Worm (Caenorhabditis elegans) whole organism, L2 larva: ENCODE results near the gene lim-4.

Experiments used
- F13H6.1 ChIP-seq: sonication (generic microtip); optimal IDR thresholded peaks from 2 replicates; lab custom pipeline; 2016; ENCODE audit warnings: missing genetic modification characterization, missing compliant biosample characterization
- R02D3.7 ChIP-seq: fragments of 150-350 bp; optimal IDR thresholded peaks from 2 replicates; lab custom pipeline; 2014; ENCODE audit warnings: missing biosample characterization, missing genetic modification characterization
- Y55F3AM.14 ChIP-seq: fragments of 200-800 bp; sonication (Bioruptor generic); optimal IDR thresholded peaks from 2 replicates; lab custom pipeline; 2018; ENCODE audit warnings: mild to moderate bottlenecking, missing genetic modification characterization, missing compliant biosample characterization
- alr-1 ChIP-seq: fragments of 150-350 bp; optimal IDR thresholded peaks from 2 replicates; lab custom pipeline; 2014; ENCODE audit warnings: missing biosample characterization, missing genetic modification characterization
- aly-2 ChIP-seq: fragments of 150-350 bp; optimal IDR thresholded peaks from 2 replicates; lab custom pipeline; 2014; ENCODE audit warnings: missing biosample characterization, missing genetic modification characterization
- ceh-16 ChIP-seq: fragments of 150-350 bp; optimal IDR thresholded peaks from 2 replicates; lab custom pipeline; 2014; ENCODE audit warnings: missing biosample characterization, missing genetic modification characterization
- ceh-82 ChIP-seq: fragments of 150-350 bp; optimal IDR thresholded peaks from 2 replicates; lab custom pipeline; 2014; ENCODE audit warnings: missing biosample characterization, missing genetic modification characterization
- crh-2 ChIP-seq: sonication (generic microtip); optimal IDR thresholded peaks from 2 replicates; lab custom pipeline; 2017; ENCODE audit warnings: missing biosample characterization, missing genetic modification characterization
- egl-27 ChIP-seq: sonication (generic microtip); optimal IDR thresholded peaks from 3 replicates; lab custom pipeline; 2017; ENCODE audit warnings: missing biosample characterization, missing genetic modification reagents, missing genetic modification characterization
- fos-1 ChIP-seq: fragments of 150-350 bp; optimal IDR thresholded peaks from 2 replicates; lab custom pipeline; 2014; ENCODE audit warnings: missing biosample characterization, missing genetic modification characterization
- gmeb-1 ChIP-seq: fragments of 150-350 bp; optimal IDR thresholded peaks from 2 replicates; lab custom pipeline; 2014; ENCODE audit warnings: missing biosample characterization, missing genetic modification characterization
- lin-11 ChIP-seq: fragments of 150-350 bp; sonication (generic microtip); optimal IDR thresholded peaks from 2 replicates; lab custom pipeline; 2014; ENCODE audit warnings: missing biosample characterization, missing genetic modification characterization, inconsistent platforms, mixed read lengths
- lsy-2 ChIP-seq, 2 experiments: fragments of 150-350 bp in 1 of 2; sonication (generic microtip) in 1 of 2; optimal IDR thresholded peaks; 2 replicates each; lab custom pipeline; 2014 to 2017; ENCODE audit warnings: missing biosample characterization in 2 of 2, missing genetic modification characterization in 2 of 2
- mbf-1 ChIP-seq: sonication (generic microtip); optimal IDR thresholded peaks from 2 replicates; lab custom pipeline; 2017; ENCODE audit warnings: missing biosample characterization, missing genetic modification characterization
- mdl-1 ChIP-seq, 2 experiments: fragments of 150-350 bp in 1 of 2; sonication (generic microtip) in 1 of 2; optimal IDR thresholded peaks; 2 replicates each; lab custom pipeline; 2017; ENCODE audit warnings: missing biosample characterization in 2 of 2, missing genetic modification characterization in 2 of 2
- nhr-11 ChIP-seq: fragments of 150-350 bp; optimal IDR thresholded peaks from 2 replicates; lab custom pipeline; 2014; ENCODE audit warnings: missing biosample characterization, missing genetic modification characterization
- nhr-12 ChIP-seq: fragments of 150-350 bp; optimal IDR thresholded peaks from 2 replicates; lab custom pipeline; 2014; ENCODE audit warnings: missing biosample characterization, missing genetic modification characterization
- nhr-129 ChIP-seq: fragments of 150-350 bp; optimal IDR thresholded peaks from 2 replicates; lab custom pipeline; 2014; ENCODE audit warnings: missing biosample characterization, missing genetic modification characterization
- nhr-21 ChIP-seq: fragments of 150-350 bp; optimal IDR thresholded peaks from 2 replicates; lab custom pipeline; 2014; ENCODE audit warnings: missing biosample characterization, missing genetic modification characterization
- nhr-237 ChIP-seq: fragments of 150-350 bp; optimal IDR thresholded peaks from 2 replicates; lab custom pipeline; 2014; ENCODE audit warnings: missing biosample characterization, missing genetic modification characterization
- peb-1 ChIP-seq: fragments of 150-350 bp; optimal IDR thresholded peaks from 2 replicates; lab custom pipeline; 2014; ENCODE audit warnings: missing biosample characterization, missing genetic modification characterization
- sem-4 ChIP-seq: fragments of 150-350 bp; optimal IDR thresholded peaks from 2 replicates; lab custom pipeline; 2014; ENCODE audit warnings: missing biosample characterization, missing genetic modification reagents, missing genetic modification characterization
- skn-1 ChIP-seq: sonication (generic microtip); optimal IDR thresholded peaks from 2 replicates; lab custom pipeline; 2017; ENCODE audit warnings: missing biosample characterization, missing genetic modification characterization
- sma-3 ChIP-seq: sonication (generic microtip); optimal IDR thresholded peaks from 2 replicates; lab custom pipeline; 2016; ENCODE audit warnings: missing genetic modification reagents, missing genetic modification characterization, missing compliant biosample characterization
- sma-9 ChIP-seq, 2 experiments: fragments of 150-350 bp in 1 of 2; sonication (generic microtip) in 1 of 2; optimal IDR thresholded peaks; 2 replicates each; lab custom pipeline; 2014 to 2016; ENCODE audit warnings: missing genetic modification characterization in 2 of 2, mild to moderate bottlenecking in 1 of 2, missing biosample characterization in 1 of 2, missing compliant biosample characterization in 1 of 2, missing genetic modification reagents in 1 of 2, moderate library complexity in 1 of 2
- snpc-4 ChIP-seq: fragments of 150-350 bp; optimal IDR thresholded peaks from 2 replicates; lab custom pipeline; 2014; ENCODE audit warnings: missing biosample characterization, missing genetic modification characterization
- unc-39 ChIP-seq: fragments of 150-350 bp; optimal IDR thresholded peaks from 2 replicates; lab custom pipeline; 2014; ENCODE audit warnings: missing biosample characterization, missing genetic modification characterization
- unc-55 ChIP-seq: fragments of 150-350 bp; sonication (generic microtip); optimal IDR thresholded peaks from 3 replicates; lab custom pipeline; 2014; ENCODE audit warnings: missing biosample characterization, missing genetic modification reagents, missing genetic modification characterization
- unc-62 ChIP-seq: fragments of 150-350 bp; optimal IDR thresholded peaks from 2 replicates; lab custom pipeline; 2014; ENCODE audit warnings: missing biosample characterization, missing genetic modification reagents, missing genetic modification characterization
- zag-1 ChIP-seq: fragments of 150-350 bp; optimal IDR thresholded peaks from 2 replicates; lab custom pipeline; 2014; ENCODE audit warnings: missing biosample characterization, missing genetic modification characterization
- ztf-1 ChIP-seq: fragments of 200-800 bp; sonication (Bioruptor generic); conservative IDR thresholded peaks from 2 replicates; pipeline ENCODE4 v1.3.6; 2022; ENCODE audit warnings: missing genetic modification characterization, missing compliant biosample characterization
- ztf-4 ChIP-seq: fragments of 150-350 bp; optimal IDR thresholded peaks from 2 replicates; lab custom pipeline; 2014; ENCODE audit warnings: missing biosample characterization, missing genetic modification characterization

Gene lim-4

ce11 chrX:3826172-3826571, 47.2 kb downstream of the lim-4 start:
- TF ChIP-seq F13H6.1 (peak; percentile 73), nhr-129 (tag; lab: Kevin White, UChicago) (peak; percentile 32), ztf-4 (tag; lab: Kevin White, UChicago) (no peak), mbf-1 (no peak)

DNA sequence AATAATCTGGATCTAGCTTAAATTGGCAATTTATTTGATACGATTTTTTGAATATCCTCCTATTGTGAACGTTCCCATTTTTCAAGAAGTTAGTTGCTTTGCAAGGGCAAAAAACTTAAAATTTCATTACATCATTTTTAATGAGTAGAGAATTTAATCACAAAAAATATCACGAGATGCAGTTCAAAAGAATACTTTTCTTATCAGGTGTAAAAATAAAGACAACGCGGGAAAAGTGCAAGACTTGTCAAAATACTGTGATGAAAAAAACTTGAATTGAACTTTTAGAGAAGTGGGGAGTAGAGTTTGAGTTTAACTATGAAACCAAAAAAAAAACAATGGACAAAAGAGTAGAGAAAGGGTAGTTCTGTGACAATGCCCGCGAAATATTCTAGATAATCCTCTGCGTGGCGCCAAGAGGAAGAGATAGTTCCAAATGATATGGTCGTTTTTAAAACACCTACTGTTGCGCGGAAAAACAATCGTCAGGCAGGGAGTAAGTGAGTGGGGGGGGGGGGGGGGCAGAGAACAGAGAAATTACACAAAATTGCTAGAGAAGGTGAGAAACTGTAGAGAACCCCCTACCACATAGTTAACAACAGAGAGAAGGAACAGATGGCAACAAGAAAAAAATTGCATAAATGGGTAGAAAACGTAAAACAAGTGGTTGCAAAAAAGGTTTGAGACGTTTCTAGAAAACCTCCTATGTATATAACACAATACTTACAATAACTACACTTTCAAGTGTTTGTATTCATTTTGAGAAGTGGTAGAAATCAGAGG, 48.2 kb downstream of the lim-4 start:
- TF ChIP-seq ztf-1 (GFP tag; lab: Robert Waterston, UW): no peak
- peak; percentile 51 for TF ChIP-seq sma-9 (GFP tag; optimal IDR thresholded peaks at IDR 0.05; lab: Kevin White, UChicago)
- TF ChIP-seq sma-9 (tag; optimal IDR thresholded peaks at IDR 0.05; lab: Kevin White, UChicago): no peak
- no peak for TF ChIP-seq mdl-1 (tag; optimal IDR thresholded peaks at IDR 0.05; lab: Kevin White, UChicago)
- TF ChIP-seq egl-27: no peak
- TF ChIP-seq fos-1 (tag; lab: Kevin White, UChicago): peak; percentile 9
- peak; percentile 50 for TF ChIP-seq crh-2 (tag; lab: Kevin White, UChicago)

ce11 chrX:3824443-3824842, 48.9 kb downstream of the lim-4 start:
- TF ChIP-seq nhr-21 (tag; lab: Kevin White, UChicago) (peak; percentile 58), lin-11 (tag; lab: Kevin White, UChicago) (no peak)

DNA sequence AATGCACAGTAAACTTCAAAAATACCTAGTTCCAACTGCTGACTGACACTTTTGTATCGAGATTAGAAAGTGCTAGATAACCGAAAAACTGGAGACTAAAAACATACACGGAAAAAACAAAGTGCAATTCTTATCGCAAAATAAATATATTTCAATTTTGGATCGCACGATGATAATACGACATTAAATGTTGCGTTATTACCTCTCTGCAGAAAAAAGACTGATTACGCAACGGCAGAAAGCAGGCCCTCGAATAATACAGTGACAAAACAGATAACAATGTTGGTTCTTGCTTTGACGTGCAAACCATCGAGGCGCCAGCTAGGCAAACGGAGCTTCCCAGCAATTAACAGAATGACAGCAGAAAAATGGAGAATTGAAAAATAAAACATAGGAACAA, 49.5 kb downstream of the lim-4 start:
- no peak for TF ChIP-seq Y55F3AM.14 (GFP tag; lab: Kevin White, UChicago)
- no peak for TF ChIP-seq unc-39 (tag; lab: Kevin White, UChicago)
- TF ChIP-seq lsy-2 (tag; optimal IDR thresholded peaks at IDR 0.05; lab: Kevin White, UChicago): peak in 1 of 2 experiments; percentile 2
- peak; percentile 15 for TF ChIP-seq skn-1 (tag; lab: Kevin White, UChicago)
- no peak for TF ChIP-seq alr-1
- TF ChIP-seq sma-3: peak; percentile 68
- no peak for TF ChIP-seq peb-1 (tag; lab: Kevin White, UChicago)
- peak; percentile 10 for TF ChIP-seq gmeb-1
- TF ChIP-seq nhr-129 (tag; lab: Kevin White, UChicago): no peak
- peak; percentile 71 for TF ChIP-seq F13H6.1
- TF ChIP-seq ztf-1 (GFP tag; lab: Robert Waterston, UW): no peak
- TF ChIP-seq ztf-4 (tag; lab: Kevin White, UChicago): no peak
- no peak for TF ChIP-seq R02D3.7 (tag; lab: Kevin White, UChicago)
- no peak for TF ChIP-seq unc-55 (GFP tag; lab: Kevin White, UChicago)
- TF ChIP-seq ceh-16 (tag; lab: Kevin White, UChicago): no peak
- no peak for TF ChIP-seq unc-62 (GFP tag; lab: Kevin White, UChicago)
- TF ChIP-seq crh-2 (tag; lab: Kevin White, UChicago): peak; percentile 78
- no peak for TF ChIP-seq nhr-12 (tag; lab: Kevin White, UChicago)
- peak; percentile 88 for TF ChIP-seq sma-9 (GFP tag; optimal IDR thresholded peaks at IDR 0.05; lab: Kevin White, UChicago)
- no peak for TF ChIP-seq sma-9 (tag; optimal IDR thresholded peaks at IDR 0.05; lab: Kevin White, UChicago)
- TF ChIP-seq ceh-82 (tag; lab: Kevin White, UChicago): no peak
- no peak for TF ChIP-seq nhr-237
- TF ChIP-seq fos-1 (tag; lab: Kevin White, UChicago): peak; percentile 91
- TF ChIP-seq aly-2: no peak
- no peak for TF ChIP-seq lin-11 (tag; lab: Kevin White, UChicago)

- TF ChIP-seq nhr-129 (tag; lab: Kevin White, UChicago) (peak; percentile 62), ztf-1 (GFP tag; lab: Robert Waterston, UW) (no peak), snpc-4 (tag; lab: Kevin White, UChicago) (no peak), crh-2 (tag; lab: Kevin White, UChicago) (peak; percentile 3), egl-27 (no peak), nhr-11 (tag; lab: Kevin White, UChicago) (no peak), sma-9 (GFP tag; optimal IDR thresholded peaks at IDR 0.05; lab: Kevin White, UChicago) (peak; percentile 4), sma-9 (tag; optimal IDR thresholded peaks at IDR 0.05; lab: Kevin White, UChicago) (no peak), sem-4 (tag; lab: Kevin White, UChicago) (no peak), zag-1 (no peak)
Measured at ce11 chrX:3822061-3822460, 51.3 kb downstream of the lim-4 start.
